Worm (Caenorhabditis elegans) whole organism, late embryonic: ENCODE measurements around the gene D1044.1.

Experiments
- C38D4.7 ChIP-seq: fragments of 200-800 bp; sonication (Bioruptor generic); optimal IDR thresholded peaks from 2 replicates; lab custom pipeline; 2018; ENCODE audit warnings: mild to moderate bottlenecking, missing genetic modification characterization, moderate library complexity, missing compliant biosample characterization
- F13H6.1 ChIP-seq: sonication (generic microtip); optimal IDR thresholded peaks from 2 replicates; lab custom pipeline; 2016; ENCODE audit warnings: missing genetic modification characterization, missing compliant biosample characterization
- K02D7.2 ChIP-seq: sonication (generic microtip); optimal IDR thresholded peaks from 2 replicates; lab custom pipeline; 2017; ENCODE audit warnings: mild to moderate bottlenecking, missing genetic modification characterization, missing compliant biosample characterization
- K09A11.1 ChIP-seq: sonication (generic microtip); optimal IDR thresholded peaks from 2 replicates; lab custom pipeline; 2017; ENCODE audit warnings: antibody characterized with exemption, mild to moderate bottlenecking, missing genetic modification characterization, missing compliant biosample characterization; ENCODE audit not compliant: insufficient read depth
- T23F11.4 ChIP-seq: fragments of 200-800 bp; sonication (Bioruptor generic); optimal IDR thresholded peaks from 2 replicates; lab custom pipeline; 2018; ENCODE audit warnings: mild to moderate bottlenecking, missing genetic modification characterization, missing compliant biosample characterization
- Y22D7AL.16 ChIP-seq: sonication (generic microtip); optimal IDR thresholded peaks from 2 replicates; lab custom pipeline; 2016; ENCODE audit warnings: missing genetic modification characterization, missing compliant biosample characterization
- ama-1 ChIP-seq: fragments of 150-350 bp; optimal IDR thresholded peaks from 2 replicates; lab custom pipeline; 2014
- ceh-14 ChIP-seq: sonication (generic microtip); optimal IDR thresholded peaks from 2 replicates; lab custom pipeline; 2016; ENCODE audit warnings: missing genotype, missing genetic modification characterization, missing compliant biosample characterization
- ceh-18 ChIP-seq: sonication (generic microtip); optimal IDR thresholded peaks from 2 replicates; lab custom pipeline; 2016; ENCODE audit warnings: missing genetic modification characterization, missing compliant biosample characterization
- ceh-19 ChIP-seq: fragments of 200-800 bp; sonication (Bioruptor generic); optimal IDR thresholded peaks from 2 replicates; lab custom pipeline; 2018; ENCODE audit warnings: mild to moderate bottlenecking, missing genetic modification characterization, missing compliant biosample characterization
- ceh-22 ChIP-seq: sonication (generic microtip); optimal IDR thresholded peaks from 2 replicates; lab custom pipeline; 2017; ENCODE audit warnings: missing biosample characterization, missing genetic modification characterization
- ceh-24 ChIP-seq: sonication (generic microtip); optimal IDR thresholded peaks from 2 replicates; lab custom pipeline; 2016; ENCODE audit warnings: mild to moderate bottlenecking, missing genetic modification characterization, missing compliant biosample characterization
- ceh-30 ChIP-seq: fragments of 150-350 bp; optimal IDR thresholded peaks from 2 replicates; lab custom pipeline; 2014; ENCODE audit warnings: missing biosample characterization, missing genetic modification characterization
- ceh-31 ChIP-seq: sonication (generic microtip); optimal IDR thresholded peaks from 2 replicates; lab custom pipeline; 2016; ENCODE audit warnings: missing genetic modification characterization, missing compliant biosample characterization
- ceh-34 ChIP-seq: sonication (generic microtip); optimal IDR thresholded peaks from 2 replicates; lab custom pipeline; 2016; ENCODE audit warnings: mild to moderate bottlenecking, missing genetic modification characterization, missing compliant biosample characterization
- ceh-45 ChIP-seq: fragments of 200-800 bp; sonication (Bioruptor generic); IDR thresholded peaks from 2 replicates; pipeline ENCODE4 v1.3.6; 2022; ENCODE audit warnings: missing genetic modification reagents, missing genetic modification characterization, missing compliant biosample characterization
- ceh-48 ChIP-seq: sonication (generic microtip); optimal IDR thresholded peaks from 2 replicates; lab custom pipeline; 2016; ENCODE audit warnings: missing genetic modification characterization, inconsistent platforms, missing compliant biosample characterization
- ceh-6 ChIP-seq: fragments of 200-800 bp; sonication (Bioruptor generic); optimal IDR thresholded peaks from 2 replicates; lab custom pipeline; 2018; ENCODE audit warnings: mild to moderate bottlenecking, missing genetic modification characterization, missing compliant biosample characterization
- ceh-9 ChIP-seq: sonication (generic microtip); optimal IDR thresholded peaks from 2 replicates; lab custom pipeline; 2016; ENCODE audit warnings: mild to moderate bottlenecking, missing genetic modification characterization, inconsistent platforms, missing compliant biosample characterization
- elt-4 ChIP-seq: sonication (generic microtip); optimal IDR thresholded peaks from 2 replicates; lab custom pipeline; 2016; ENCODE audit warnings: missing genetic modification characterization, missing compliant biosample characterization
- ets-4 ChIP-seq: sonication (generic microtip); optimal IDR thresholded peaks from 2 replicates; lab custom pipeline; 2016; ENCODE audit warnings: missing genetic modification characterization, missing compliant biosample characterization
- eyg-1 ChIP-seq: sonication (generic microtip); optimal IDR thresholded peaks from 2 replicates; lab custom pipeline; 2016; ENCODE audit warnings: missing genotype, missing genetic modification characterization, missing compliant biosample characterization
- fax-1 ChIP-seq: sonication (generic microtip); optimal IDR thresholded peaks from 2 replicates; lab custom pipeline; 2016; ENCODE audit warnings: missing genotype, missing genetic modification characterization, missing compliant biosample characterization
- fkh-10 ChIP-seq: fragments of 150-350 bp; optimal IDR thresholded peaks from 2 replicates; lab custom pipeline; 2014; ENCODE audit warnings: missing biosample characterization, missing genetic modification reagents, missing genetic modification characterization
- gmeb-2 ChIP-seq: sonication (generic microtip); optimal IDR thresholded peaks from 2 replicates; lab custom pipeline; 2016; ENCODE audit warnings: missing genetic modification characterization, inconsistent platforms, missing compliant biosample characterization
- hlh-13 ChIP-seq: fragments of 200-800 bp; sonication (Bioruptor generic); optimal IDR thresholded peaks from 2 replicates; lab custom pipeline; 2018; ENCODE audit warnings: mild to moderate bottlenecking, missing genetic modification characterization, missing compliant biosample characterization
- hlh-15 ChIP-seq: sonication (generic microtip); optimal IDR thresholded peaks from 2 replicates; lab custom pipeline; 2016; ENCODE audit warnings: missing genetic modification characterization, missing compliant biosample characterization
- hlh-30 ChIP-seq: sonication (generic microtip); optimal IDR thresholded peaks from 2 replicates; lab custom pipeline; 2017; ENCODE audit warnings: antibody characterized with exemption, missing genetic modification characterization, missing compliant biosample characterization; ENCODE audit not compliant: insufficient read depth
- hlh-6 ChIP-seq: sonication (generic microtip); optimal IDR thresholded peaks from 2 replicates; lab custom pipeline; 2016; ENCODE audit warnings: missing genotype, missing genetic modification characterization, missing compliant biosample characterization
- madf-2 ChIP-seq: sonication (generic microtip); optimal IDR thresholded peaks from 2 replicates; lab custom pipeline; 2017; ENCODE audit warnings: missing genetic modification characterization, missing compliant biosample characterization
- nfya-1 ChIP-seq: sonication (generic microtip); optimal IDR thresholded peaks from 2 replicates; lab custom pipeline; 2017; ENCODE audit warnings: missing genetic modification characterization, mild to moderate bottlenecking, missing compliant biosample characterization, antibody characterized with exemption, moderate library complexity
- npax-4 ChIP-seq: sonication (generic microtip); optimal IDR thresholded peaks from 2 replicates; lab custom pipeline; 2016; ENCODE audit warnings: missing genetic modification characterization, missing compliant biosample characterization
- pat-9 ChIP-seq: fragments of 200-800 bp; sonication (Bioruptor generic); optimal IDR thresholded peaks from 2 replicates; lab custom pipeline; 2018; ENCODE audit warnings: mild to moderate bottlenecking, missing genetic modification characterization, moderate library complexity, missing compliant biosample characterization
- pax-1 ChIP-seq: fragments of 150-350 bp; optimal IDR thresholded peaks from 2 replicates; lab custom pipeline; 2014; ENCODE audit warnings: missing biosample characterization, missing genetic modification characterization
- pqm-1 ChIP-seq: sonication (generic microtip); optimal IDR thresholded peaks from 2 replicates; lab custom pipeline; 2016; ENCODE audit warnings: missing genetic modification characterization, missing compliant biosample characterization
- sox-2 ChIP-seq: fragments of 200-800 bp; sonication (Bioruptor generic); IDR thresholded peaks from 2 replicates; pipeline ENCODE4 v1.3.6; 2022; ENCODE audit warnings: missing genetic modification reagents, missing genetic modification characterization, missing compliant biosample characterization
- sox-4 ChIP-seq: sonication (generic microtip); optimal IDR thresholded peaks from 2 replicates; lab custom pipeline; 2017; ENCODE audit warnings: mild to moderate bottlenecking, missing genetic modification characterization, inconsistent platforms, missing compliant biosample characterization
- tbx-2 ChIP-seq: sonication (generic microtip); optimal IDR thresholded peaks from 2 replicates; lab custom pipeline; 2016; ENCODE audit warnings: missing genetic modification characterization, missing compliant biosample characterization
- tbx-7 ChIP-seq: sonication (generic microtip); optimal IDR thresholded peaks from 2 replicates; lab custom pipeline; 2016; ENCODE audit warnings: missing genotype, missing genetic modification characterization, missing compliant biosample characterization
- ttx-3 ChIP-seq: sonication (generic microtip); optimal IDR thresholded peaks from 2 replicates; lab custom pipeline; 2016; ENCODE audit warnings: missing genetic modification reagents, missing genetic modification characterization, missing compliant biosample characterization
- unc-3 ChIP-seq, 2 experiments: fragments of 200-800 bp in 1 of 2; sonication (Bioruptor generic) in 1 of 2; sonication (generic microtip) in 1 of 2; conservative IDR thresholded peaks in 1 of 2; optimal IDR thresholded peaks in 1 of 2; 2 replicates each; pipeline versions ENCODE4 v1.3.6 to Lab custom; 2016 to 2022; ENCODE audit warnings: missing compliant biosample characterization in 2 of 2, missing genetic modification characterization in 2 of 2, missing genetic modification reagents in 1 of 2
- unc-86 ChIP-seq: sonication (generic microtip); optimal IDR thresholded peaks from 2 replicates; lab custom pipeline; 2016; ENCODE audit warnings: missing genetic modification characterization, missing compliant biosample characterization
- zip-5 ChIP-seq: sonication (generic microtip); optimal IDR thresholded peaks from 2 replicates; lab custom pipeline; 2016; ENCODE audit warnings: missing genetic modification characterization, missing compliant biosample characterization

Gene D1044.1

DNA sequence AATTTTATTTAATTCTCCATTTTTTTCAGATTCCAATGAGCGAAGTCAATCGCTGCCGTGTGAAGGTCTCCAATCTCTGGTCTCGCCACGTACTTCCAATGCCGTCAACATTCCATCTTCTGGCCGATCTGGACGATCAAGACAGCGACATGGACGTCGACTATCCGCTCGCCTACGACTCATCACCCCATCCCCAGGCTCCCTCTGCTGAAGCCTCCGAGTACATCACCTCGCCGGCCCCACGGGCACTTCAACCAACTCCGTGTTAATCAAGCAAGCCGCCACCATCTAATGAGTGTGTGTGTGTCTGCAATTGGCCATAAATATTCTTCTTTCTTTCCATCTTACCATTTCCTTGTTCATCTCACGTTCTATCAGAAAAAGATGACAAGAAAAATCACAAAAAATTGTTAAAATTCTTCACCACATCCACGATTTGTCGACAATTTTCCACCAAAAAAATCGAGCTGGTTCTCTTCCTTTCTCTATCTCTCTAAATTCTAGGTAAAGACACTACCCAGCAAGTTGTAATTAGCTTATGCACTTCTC lies 38.5 kb upstream of the D1044.1 start:
- TF ChIP-seq hlh-30 (tag; lab: Kevin White, UChicago) (no peak), madf-2 (no peak), unc-3 (GFP tag; conservative IDR thresholded peaks at IDR 0.05; lab: Robert Waterston, UW) (no peak), unc-3 (tag; optimal IDR thresholded peaks at IDR 0.05; lab: Kevin White, UChicago) (no peak), hlh-13 (GFP tag; lab: Kevin White, UChicago) (no peak), ceh-6 (GFP tag; lab: Kevin White, UChicago) (no peak), T23F11.4 (GFP tag; lab: Kevin White, UChicago) (no peak), pax-1 (tag; lab: Kevin White, UChicago) (no peak), tbx-7 (no peak), ceh-45 (GFP tag; lab: Robert Waterston, UW) (no peak), K02D7.2 (no peak), tbx-2 (tag; lab: Kevin White, UChicago) (no peak), zip-5 (tag; lab: Kevin White, UChicago) (no peak), gmeb-2 (tag; lab: Kevin White, UChicago) (no peak), ceh-31 (no peak)

DNA sequence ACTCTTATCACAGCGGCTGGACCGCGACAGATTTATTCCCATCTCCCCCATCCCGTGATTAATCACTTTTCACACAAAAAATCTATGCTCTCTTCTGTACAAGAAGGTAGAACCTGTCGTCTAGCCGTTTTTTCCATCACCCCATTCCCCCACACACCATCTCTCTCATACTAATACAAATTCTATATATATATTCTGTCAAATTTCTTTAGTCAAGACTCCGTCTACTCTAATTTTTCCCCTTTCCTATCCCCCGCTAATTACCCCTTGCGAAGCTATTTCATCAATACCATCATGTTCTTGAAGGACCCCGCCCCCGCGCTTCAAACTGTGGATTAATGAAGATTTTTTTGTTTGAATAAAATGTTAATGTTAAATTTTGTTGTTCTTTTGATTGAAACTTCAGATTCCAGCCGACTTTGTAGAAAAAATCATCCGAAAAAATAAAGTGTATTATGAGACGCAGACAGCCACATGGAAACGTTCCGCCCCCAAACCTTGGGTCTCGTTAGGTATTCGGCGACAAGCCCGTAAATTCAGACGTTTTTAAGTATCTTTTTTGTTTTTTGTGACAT lies 38.0 kb upstream of the D1044.1 start:
- TF ChIP-seq elt-4 (no peak), ama-1 (peak; percentile 53), ceh-30 (no peak)

DNA sequence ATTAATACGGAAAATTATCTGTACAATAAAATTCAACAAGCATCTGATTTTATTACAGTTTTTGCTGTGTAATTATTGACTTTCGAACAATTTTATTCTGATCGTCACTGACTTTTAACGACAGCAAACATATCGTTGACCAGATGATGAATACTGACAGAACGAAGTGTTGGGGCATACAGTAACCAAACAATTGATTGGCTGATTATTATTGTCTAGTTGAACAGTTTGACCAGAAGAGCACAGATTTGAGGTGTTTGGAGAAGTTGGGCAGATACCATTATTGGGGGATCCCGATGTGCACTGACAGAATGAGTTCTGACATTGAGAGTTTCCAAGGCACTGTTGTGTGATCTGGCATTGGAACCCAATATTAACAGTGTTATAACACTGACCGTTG lies 37.2 kb upstream of the D1044.1 start:
- TF ChIP-seq ceh-6 (GFP tag; lab: Kevin White, UChicago) (no peak), fkh-10 (GFP tag; lab: Kevin White, UChicago) (no peak), ceh-45 (GFP tag; lab: Robert Waterston, UW) (no peak), Y22D7AL.16 (tag; lab: Kevin White, UChicago) (no peak), ceh-22 (tag; lab: Kevin White, UChicago) (no peak), pat-9 (no peak), ttx-3 (tag; lab: Kevin White, UChicago) (no peak), sox-2 (GFP tag; lab: Robert Waterston, UW) (no peak), F13H6.1 (tag; lab: Kevin White, UChicago) (no peak), T23F11.4 (GFP tag; lab: Kevin White, UChicago) (no peak), gmeb-2 (tag; lab: Kevin White, UChicago) (no peak), fax-1 (tag; lab: Kevin White, UChicago) (no peak), eyg-1 (tag; lab: Kevin White, UChicago) (no peak)

DNA sequence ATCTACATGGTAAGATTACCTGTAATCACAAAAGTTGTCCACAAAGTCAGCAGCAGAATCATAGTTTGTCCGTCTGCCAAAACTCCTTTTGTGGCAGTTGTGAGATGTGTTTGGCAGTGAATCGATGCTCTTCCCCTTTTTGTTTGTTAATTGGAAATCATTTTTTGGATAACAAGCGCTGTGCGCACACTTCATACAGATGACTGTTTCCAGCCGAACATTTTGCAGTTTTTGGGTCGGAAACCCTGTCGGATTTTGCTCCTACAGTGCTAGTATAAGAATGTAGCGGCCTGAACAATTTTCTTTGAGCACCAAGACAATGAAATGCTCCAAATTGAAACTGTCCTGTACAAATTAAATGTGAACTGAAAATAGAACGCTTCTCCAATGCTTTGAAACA lies 35.4 kb upstream of the D1044.1 start, which contains the start of gene D1044.7:
TSS of gene D1044.7 (minus strand) at position 101 of the 400 bp plus-strand sequence.
- no peak for TF ChIP-seq ets-4 (tag; lab: Kevin White, UChicago)
- TF ChIP-seq ceh-19 (GFP tag; lab: Kevin White, UChicago) = no peak
- no peak for TF ChIP-seq K09A11.1 (tag; lab: Kevin White, UChicago)
- TF ChIP-seq unc-86 (tag; lab: Kevin White, UChicago) = no peak
- no peak for TF ChIP-seq F13H6.1 (tag; lab: Kevin White, UChicago)
- no peak for TF ChIP-seq fkh-10 (GFP tag; lab: Kevin White, UChicago)
- no peak for TF ChIP-seq ceh-24 (tag; lab: Kevin White, UChicago)
- TF ChIP-seq nfya-1 (tag; lab: Kevin White, UChicago) = no peak
- TF ChIP-seq ceh-34 (tag; lab: Kevin White, UChicago) = no peak

DNA sequence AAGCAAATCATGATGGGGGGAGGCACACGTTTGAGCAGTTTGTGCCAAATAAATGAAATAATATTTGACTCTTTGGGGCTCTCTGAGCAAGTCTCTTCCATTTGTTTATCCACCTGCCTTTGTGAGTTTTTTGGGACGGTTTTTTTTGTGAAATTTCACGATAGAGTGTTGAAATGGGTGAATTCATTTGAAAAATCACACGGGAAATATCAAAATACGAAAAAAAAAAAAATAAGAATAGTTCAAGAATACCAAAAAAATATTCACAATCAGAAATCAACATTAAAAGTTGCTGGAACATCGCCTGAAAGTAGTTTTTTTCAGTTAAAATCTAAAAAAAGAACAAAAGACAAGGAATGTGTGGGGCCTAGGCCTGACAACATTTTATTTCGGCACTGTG lies 31.6 kb upstream of the D1044.1 start, which contains the start of gene pqn-25:
TSS of gene pqn-25 (minus strand) at position 101 of the 400 bp plus-strand sequence.
- no peak for TF ChIP-seq hlh-15 (tag; lab: Kevin White, UChicago)
- TF ChIP-seq npax-4 (tag; lab: Kevin White, UChicago) = no peak
- TF ChIP-seq hlh-6 = no peak
- no peak for TF ChIP-seq hlh-30 (tag; lab: Kevin White, UChicago)
- no peak for TF ChIP-seq ama-1
- TF ChIP-seq C38D4.7 (GFP tag; lab: Kevin White, UChicago) = no peak
- TF ChIP-seq ceh-14 (tag; lab: Kevin White, UChicago) = no peak
- TF ChIP-seq pqm-1 (tag; lab: Kevin White, UChicago) = no peak
- no peak for TF ChIP-seq ceh-9 (tag; lab: Kevin White, UChicago)
- TF ChIP-seq ceh-18 (tag; lab: Kevin White, UChicago) = no peak
- no peak for TF ChIP-seq sox-4 (tag; lab: Kevin White, UChicago)
- TF ChIP-seq Y22D7AL.16 (tag; lab: Kevin White, UChicago) = no peak
- TF ChIP-seq ceh-48 = no peak
- TF ChIP-seq ceh-6 (GFP tag; lab: Kevin White, UChicago) = no peak
- TF ChIP-seq eyg-1 (tag; lab: Kevin White, UChicago) = no peak
- TF ChIP-seq pat-9 = no peak
